Fruit fly (Drosophila melanogaster) whole organism, embryonic: ENCODE results near the gene Arp3.
A peak's percentile ranks its signal among the peaks of the same experiment; 100 is the strongest.

Experiments
- CG10462 ChIP-seq: fragments of 200-800 bp; sonication (Bioruptor generic); optimal IDR thresholded peaks from 2 replicates; lab custom pipeline; 2016; ENCODE audit warnings: missing biosample characterization, missing genetic modification characterization
- CG12071 ChIP-seq: fragments of 200-800 bp; sonication (Bioruptor generic); optimal IDR thresholded peaks from 3 replicates; lab custom pipeline; 2018; ENCODE audit warnings: missing biosample characterization, mild to moderate bottlenecking, missing genetic modification characterization
- CG12769 ChIP-seq: fragments of 200-800 bp; sonication (Bioruptor generic); optimal IDR thresholded peaks from 2 replicates; lab custom pipeline; 2019; ENCODE audit warnings: missing biosample characterization, mild to moderate bottlenecking, missing genetic modification characterization, moderate library complexity
- CG13296 ChIP-seq: fragments of 200-800 bp; sonication (Bioruptor generic); optimal IDR thresholded peaks from 3 replicates; lab custom pipeline; 2018; ENCODE audit warnings: missing biosample characterization, mild to moderate bottlenecking, missing genetic modification characterization
- CG13894 ChIP-seq: fragments of 200-800 bp; sonication (Bioruptor generic); optimal IDR thresholded peaks from 3 replicates; lab custom pipeline; 2018; ENCODE audit warnings: missing biosample characterization, mild to moderate bottlenecking, missing genetic modification characterization, moderate library complexity
- CG15269 ChIP-seq: fragments of 200-800 bp; sonication (Bioruptor generic); optimal IDR thresholded peaks from 2 replicates; lab custom pipeline; 2018; ENCODE audit warnings: missing biosample characterization, mild to moderate bottlenecking, missing genetic modification characterization, moderate library complexity
- CG15514 ChIP-seq: fragments of 200-800 bp; sonication (Bioruptor generic); optimal IDR thresholded peaks from 3 replicates; lab custom pipeline; 2017; ENCODE audit warnings: missing biosample characterization, missing genetic modification characterization, mild to moderate bottlenecking, moderate library complexity, missing genetic modification reagents
- CG17385 ChIP-seq: fragments of 200-800 bp; sonication (Bioruptor generic); optimal IDR thresholded peaks from 3 replicates; lab custom pipeline; 2018; ENCODE audit warnings: missing biosample characterization, mild to moderate bottlenecking, missing genetic modification characterization
- CG17802 ChIP-seq: fragments of 200-800 bp; sonication (Bioruptor generic); optimal IDR thresholded peaks from 2 replicates; lab custom pipeline; 2018; ENCODE audit warnings: missing biosample characterization, mild to moderate bottlenecking, missing genetic modification characterization, moderate library complexity
- CG2120 ChIP-seq: fragments of 200-800 bp; sonication (Bioruptor generic); optimal IDR thresholded peaks from 3 replicates; lab custom pipeline; 2016; ENCODE audit warnings: missing biosample characterization, missing genetic modification characterization
- CG2199 ChIP-seq: fragments of 200-800 bp; sonication (Bioruptor generic); IDR thresholded peaks from 3 replicates; pipeline ENCODE4 v1.3.6; 2022; ENCODE audit warnings: missing biosample characterization, missing genetic modification characterization
- CG32532 ChIP-seq: fragments of 200-800 bp; sonication (Bioruptor generic); IDR thresholded peaks from 2 replicates; pipeline ENCODE4 v1.3.6; 2022; ENCODE audit warnings: missing biosample characterization, missing genetic modification characterization
- CG6765 ChIP-seq: fragments of 200-800 bp; sonication (Bioruptor generic); optimal IDR thresholded peaks from 3 replicates; lab custom pipeline; 2017; ENCODE audit warnings: missing biosample characterization, mild to moderate bottlenecking, missing genetic modification characterization
- CG7987 ChIP-seq: fragments of 200-800 bp; sonication (Bioruptor generic); optimal IDR thresholded peaks from 2 replicates; lab custom pipeline; 2018; ENCODE audit warnings: missing biosample characterization, mild to moderate bottlenecking, missing genetic modification characterization, moderate library complexity
- CG8290 ChIP-seq, 3 experiments: fragments of 200-800 bp; sonication (Bioruptor generic); optimal IDR thresholded peaks; 2 replicates each; lab custom pipeline; 2016 to 2019; ENCODE audit warnings: missing biosample characterization in 3 of 3, missing genetic modification characterization in 3 of 3, mild to moderate bottlenecking in 2 of 3, moderate library complexity in 1 of 3
- CG8944 ChIP-seq: fragments of 200-800 bp; sonication (Bioruptor generic); optimal IDR thresholded peaks from 3 replicates; lab custom pipeline; 2016; ENCODE audit warnings: missing biosample characterization, missing genetic modification characterization
- Dref ChIP-seq: fragments of 200-800 bp; sonication (Bioruptor generic); IDR thresholded peaks from 2 replicates; pipeline ENCODE4 v1.3.6; 2022; ENCODE audit warnings: missing biosample characterization, missing genetic modification characterization
- Fer1 ChIP-seq: fragments of 200-800 bp; sonication (Bioruptor generic); optimal IDR thresholded peaks from 2 replicates; lab custom pipeline; 2017; ENCODE audit warnings: missing biosample characterization, mild to moderate bottlenecking, missing genetic modification characterization
- Gsc ChIP-seq: fragments of 200-800 bp; sonication (Bioruptor generic); IDR thresholded peaks from 2 replicates; pipeline ENCODE4 v1.3.6; 2022; ENCODE audit warnings: missing biosample characterization, missing genetic modification characterization
- Jarid2 ChIP-seq: fragments of 200-800 bp; sonication (Bioruptor generic); optimal IDR thresholded peaks from 3 replicates; lab custom pipeline; 2017; ENCODE audit warnings: mild to moderate bottlenecking, missing biosample characterization, missing genetic modification reagents, missing genetic modification characterization
- Mad ChIP-seq: fragments of 200-800 bp; sonication (Bioruptor generic); optimal IDR thresholded peaks from 2 replicates; lab custom pipeline; 2016; ENCODE audit warnings: missing biosample characterization, missing genetic modification characterization
- Meics ChIP-seq: fragments of 200-800 bp; sonication (Bioruptor generic); optimal IDR thresholded peaks from 2 replicates; lab custom pipeline; 2017; ENCODE audit warnings: missing biosample characterization, mild to moderate bottlenecking, missing genetic modification characterization
- NK7.1 ChIP-seq: fragments of 200-800 bp; sonication (Bioruptor generic); optimal IDR thresholded peaks from 3 replicates; lab custom pipeline; 2016; ENCODE audit warnings: missing biosample characterization, missing genetic modification characterization
- Nf-YB ChIP-seq: fragments of 200-800 bp; sonication (Bioruptor generic); optimal IDR thresholded peaks from 3 replicates; lab custom pipeline; 2019; ENCODE audit warnings: missing biosample characterization, mild to moderate bottlenecking, missing genetic modification characterization, moderate library complexity
- Pdp1 ChIP-seq, 2 experiments: fragments of 200-800 bp; sonication (Bioruptor generic); optimal IDR thresholded peaks; 3 replicates each; lab custom pipeline; 2016; ENCODE audit warnings: missing biosample characterization in 2 of 2, missing genetic modification characterization in 2 of 2, mild to moderate bottlenecking in 1 of 2, moderate library complexity in 1 of 2
- Trl ChIP-seq, 3 experiments: fragments of >200 bp in 2 of 3; fragments of 200-800 bp in 1 of 3; sonication (Bioruptor generic) in 1 of 3; optimal IDR thresholded peaks; 2 replicates in 1 of 3; 3 replicates in 2 of 3; lab custom pipeline; 2016 to 2017; ENCODE audit warnings: missing biosample characterization in 1 of 3, missing genetic modification characterization in 1 of 3
- bbx ChIP-seq: fragments of 200-800 bp; sonication (Bioruptor generic); IDR thresholded peaks from 2 replicates; pipeline ENCODE4 v1.3.6; 2022; ENCODE audit warnings: missing biosample characterization, missing genetic modification characterization; ENCODE audit not compliant: partially characterized antibody
- cato ChIP-seq: fragments of 200-800 bp; sonication (Bioruptor generic); optimal IDR thresholded peaks from 2 replicates; lab custom pipeline; 2016; ENCODE audit warnings: missing biosample characterization, missing genetic modification characterization, borderline replicate concordance
- caup ChIP-seq: fragments of 200-800 bp; sonication (Bioruptor generic); optimal IDR thresholded peaks from 3 replicates; lab custom pipeline; 2017; ENCODE audit warnings: missing biosample characterization, mild to moderate bottlenecking, missing genetic modification characterization, moderate library complexity; ENCODE audit not compliant: severe bottlenecking
- chinmo ChIP-seq: fragments of 200-800 bp; sonication (Bioruptor generic); IDR thresholded peaks from 4 replicates; pipeline ENCODE4 v1.3.6; 2022; ENCODE audit warnings: missing biosample characterization, missing genetic modification characterization; ENCODE audit not compliant: partially characterized antibody
- chm ChIP-seq: fragments of 200-800 bp; sonication (Bioruptor generic); IDR thresholded peaks from 2 replicates; pipeline ENCODE4 v1.3.6; 2022; ENCODE audit warnings: missing biosample characterization, missing genetic modification characterization
- ci ChIP-seq: fragments of 200-800 bp; sonication (Bioruptor generic); IDR thresholded peaks from 3 replicates; pipeline ENCODE4 v1.3.6; 2022; ENCODE audit warnings: missing biosample characterization, missing genetic modification characterization
- crp ChIP-seq, 2 experiments: fragments of 200-800 bp; sonication (Bioruptor generic); optimal IDR thresholded peaks; 2 replicates in 1 of 2; 3 replicates in 1 of 2; lab custom pipeline; 2017; ENCODE audit warnings: missing biosample characterization in 2 of 2, missing genetic modification characterization in 2 of 2, mild to moderate bottlenecking in 1 of 2, moderate library complexity in 1 of 2
- dpn ChIP-seq, 2 experiments: fragments of 200-800 bp; sonication (Bioruptor generic); optimal IDR thresholded peaks; 3 replicates each; lab custom pipeline; 2016; ENCODE audit warnings: missing biosample characterization in 2 of 2, missing genetic modification characterization in 2 of 2
- gce ChIP-seq: fragments of 200-800 bp; sonication (Bioruptor generic); IDR thresholded peaks from 3 replicates; pipeline ENCODE4 v1.3.6; 2022; ENCODE audit warnings: missing biosample characterization, missing genetic modification characterization
- gro ChIP-seq: fragments of 200-800 bp; sonication (Bioruptor generic); optimal IDR thresholded peaks from 2 replicates; lab custom pipeline; 2016; ENCODE audit warnings: missing biosample characterization, missing genetic modification characterization
- lilli ChIP-seq: fragments of 200-800 bp; sonication (Bioruptor generic); optimal IDR thresholded peaks from 3 replicates; lab custom pipeline; 2016; ENCODE audit warnings: missing biosample characterization, missing genetic modification characterization
- mirr ChIP-seq: fragments of 200-800 bp; sonication (Bioruptor generic); optimal IDR thresholded peaks from 3 replicates; lab custom pipeline; 2018; ENCODE audit warnings: missing biosample characterization, mild to moderate bottlenecking, missing genetic modification characterization
- nom ChIP-seq: fragments of 200-800 bp; sonication (Bioruptor generic); optimal IDR thresholded peaks from 2 replicates; lab custom pipeline; 2017; ENCODE audit warnings: missing biosample characterization, missing genetic modification characterization, mild to moderate bottlenecking, moderate library complexity, missing genetic modification reagents
- oc ChIP-seq: fragments of 200-800 bp; sonication (Bioruptor generic); optimal IDR thresholded peaks from 2 replicates; lab custom pipeline; 2018; ENCODE audit warnings: missing biosample characterization, mild to moderate bottlenecking, missing genetic modification characterization, moderate library complexity
- rib ChIP-seq: fragments of 200-800 bp; sonication (Bioruptor generic); IDR thresholded peaks from 2 replicates; pipeline ENCODE4 v1.3.6; 2022; ENCODE audit warnings: missing biosample characterization, missing genetic modification characterization
- scrt ChIP-seq: fragments of 200-800 bp; sonication (Bioruptor generic); optimal IDR thresholded peaks from 2 replicates; lab custom pipeline; 2018; ENCODE audit warnings: missing biosample characterization, mild to moderate bottlenecking, missing genetic modification characterization, moderate library complexity
- sd ChIP-seq: fragments of 200-800 bp; sonication (Bioruptor generic); optimal IDR thresholded peaks from 3 replicates; lab custom pipeline; 2018; ENCODE audit warnings: missing biosample characterization, mild to moderate bottlenecking, missing genetic modification characterization, moderate library complexity
- so ChIP-seq: fragments of 200-800 bp; sonication (Bioruptor generic); IDR thresholded peaks from 3 replicates; pipeline ENCODE4 v1.3.6; 2022; ENCODE audit warnings: missing biosample characterization, missing genetic modification characterization
- sr ChIP-seq: fragments of 200-800 bp; sonication (Bioruptor generic); IDR thresholded peaks from 3 replicates; pipeline ENCODE4 v1.3.6; 2022; ENCODE audit warnings: missing biosample characterization, missing genetic modification characterization
- zen2 ChIP-seq: fragments of 200-800 bp; sonication (Bioruptor generic); IDR thresholded peaks from 3 replicates; pipeline ENCODE4 v1.3.6; 2022; ENCODE audit warnings: missing biosample characterization, missing genetic modification characterization; ENCODE audit not compliant: partially characterized antibody
- zfh1 ChIP-seq: fragments of 200-800 bp; sonication (Bioruptor generic); IDR thresholded peaks from 3 replicates; pipeline ENCODE4 v1.3.6; 2022; ENCODE audit warnings: missing biosample characterization, missing genetic modification characterization

The Arp3 gene

dm6 chr3L:8077207-8077606, 38.5 kb downstream of the Arp3 start (continued):
- TF ChIP-seq zfh1 (GFP tag; lab: Robert Waterston, UW) (0 out of 3 replicates have a peak, but pooled peaks have one; percentile 12), Pdp1 (GFP tag; optimal IDR thresholded peaks at IDR 0.05; lab: Kevin White, UChicago) (peak in 1 of 2 experiments; percentile 3), CG2199 (peak; percentile 86; the same call in 1 of the 3 replicates), rib (GFP tag; lab: Robert Waterston, UW) (0 out of 2 replicates have a peak, but pooled peaks have one; percentile 24), zen2 (0 out of 3 replicates have a peak, but pooled peaks have one; percentile 38), CG17802 (no peak), Gsc (GFP tag; lab: Robert Waterston, UW) (no peak), chm (GFP tag; lab: Robert Waterston, UW) (peak; percentile 58; the same call in 1 of the 2 replicates), CG15269 (tag; lab: Kevin White, UChicago) (peak; percentile 46), CG13296 (peak; percentile 51), CG32532 (peak; percentile 25; the same call in 1 of the 2 replicates), CG6765 (no peak), CG17385 (GFP tag; lab: Kevin White, UChicago) (peak; percentile 47), scrt (GFP tag; lab: Kevin White, UChicago) (no peak), so (GFP tag; lab: Robert Waterston, UW) (peak; percentile 42; the same call in 1 of the 3 replicates), CG2120 (peak; percentile 17), lilli (GFP tag; lab: Kevin White, UChicago) (peak; percentile 16), sr (peak; percentile 27; the same call in 1 of the 3 replicates), caup (GFP tag; lab: Kevin White, UChicago) (peak; percentile 23), Trl (optimal IDR thresholded peaks at IDR 0.05; lab: Kevin White, UChicago) (peak; percentile 49 to 73), Trl (GFP tag; optimal IDR thresholded peaks at IDR 0.05; lab: Kevin White, UChicago) (peak; percentile 16), oc (tag; lab: Kevin White, UChicago) (peak; percentile 18), CG7987 (GFP tag; lab: Kevin White, UChicago) (peak; percentile 19), CG12071 (GFP tag; lab: Kevin White, UChicago) (peak; percentile 8), nom (GFP tag; lab: Kevin White, UChicago) (peak; percentile 66), CG8290 (GFP tag; optimal IDR thresholded peaks at IDR 0.05; lab: Kevin White, UChicago) (no peak), CG8290 (tag; optimal IDR thresholded peaks at IDR 0.05; lab: Kevin White, UChicago) (peak in 1 of 2 experiments; percentile 59), gro (GFP tag; lab: Kevin White, UChicago) (peak; percentile 59), ci (GFP tag; lab: Robert Waterston, UW) (peak; percentile 58; the same call in 2 of the 3 replicates), mirr (peak; percentile 16), dpn (GFP tag; optimal IDR thresholded peaks at IDR 0.05; lab: Kevin White, UChicago) (peak in 1 of 2 experiments; percentile 17), Mad (GFP tag; lab: Kevin White, UChicago) (peak; percentile 4), sd (tag; lab: Kevin White, UChicago) (peak; percentile 14), Jarid2 (peak; percentile 95), CG15514 (peak; percentile 11), Dref (GFP tag; lab: Robert Waterston, UW) (no peak), cato (no peak), NK7.1 (no peak), CG8944 (GFP tag; lab: Kevin White, UChicago) (no peak), gce (GFP tag; lab: Robert Waterston, UW) (no peak), crp (GFP tag; optimal IDR thresholded peaks at IDR 0.05; lab: Kevin White, UChicago) (no peak), Meics (no peak), Fer1 (peak; percentile 20), CG10462 (GFP tag; lab: Kevin White, UChicago) (no peak), bbx (GFP tag; lab: Robert Waterston, UW) (peak; percentile 40; the same call in 1 of the 2 replicates), CG12769 (peak; percentile 43), chinmo (GFP tag; lab: Robert Waterston, UW) (peak; percentile 88; the same call in 2 of the 4 replicates), Nf-YB (GFP tag; lab: Kevin White, UChicago) (peak; percentile 25), CG13894 (tag; lab: Kevin White, UChicago) (peak; percentile 34)
